Worm (Caenorhabditis elegans) whole organism, L2 larva: Measurements from ENCODE around the gene tbc-6.
A peak's percentile ranks its signal among the peaks of the same experiment; 100 is the strongest.

Experiments
- C34F6.9 ChIP-seq: fragments of 150-350 bp; optimal IDR thresholded peaks from 2 replicates; lab custom pipeline; 2014; ENCODE audit warnings: missing biosample characterization, missing genetic modification characterization
- R02D3.7 ChIP-seq: fragments of 150-350 bp; optimal IDR thresholded peaks from 2 replicates; lab custom pipeline; 2014; ENCODE audit warnings: missing biosample characterization, missing genetic modification characterization
- Y55F3AM.14 ChIP-seq: fragments of 200-800 bp; sonication (Bioruptor generic); optimal IDR thresholded peaks from 2 replicates; lab custom pipeline; 2018; ENCODE audit warnings: mild to moderate bottlenecking, missing genetic modification characterization, missing compliant biosample characterization
- ZK546.5 ChIP-seq: sonication (generic microtip); optimal IDR thresholded peaks from 2 replicates; lab custom pipeline; 2017; ENCODE audit warnings: missing biosample characterization, missing genetic modification characterization
- alr-1 ChIP-seq: fragments of 150-350 bp; optimal IDR thresholded peaks from 2 replicates; lab custom pipeline; 2014; ENCODE audit warnings: missing biosample characterization, missing genetic modification characterization
- aly-2 ChIP-seq: fragments of 150-350 bp; optimal IDR thresholded peaks from 2 replicates; lab custom pipeline; 2014; ENCODE audit warnings: missing biosample characterization, missing genetic modification characterization
- ama-1 ChIP-seq: fragments of 150-350 bp; optimal IDR thresholded peaks from 2 replicates; lab custom pipeline; 2018; ENCODE audit warnings: inconsistent platforms
- ceh-16 ChIP-seq: fragments of 150-350 bp; optimal IDR thresholded peaks from 2 replicates; lab custom pipeline; 2014; ENCODE audit warnings: missing biosample characterization, missing genetic modification characterization
- ceh-82 ChIP-seq: fragments of 150-350 bp; optimal IDR thresholded peaks from 2 replicates; lab custom pipeline; 2014; ENCODE audit warnings: missing biosample characterization, missing genetic modification characterization
- crh-2 ChIP-seq: sonication (generic microtip); optimal IDR thresholded peaks from 2 replicates; lab custom pipeline; 2017; ENCODE audit warnings: missing biosample characterization, missing genetic modification characterization
- dmd-4 ChIP-seq: sonication (generic microtip); optimal IDR thresholded peaks from 2 replicates; lab custom pipeline; 2017; ENCODE audit warnings: missing biosample characterization, missing genetic modification characterization
- egl-27 ChIP-seq: sonication (generic microtip); optimal IDR thresholded peaks from 3 replicates; lab custom pipeline; 2017; ENCODE audit warnings: missing biosample characterization, missing genetic modification reagents, missing genetic modification characterization
- elt-1 ChIP-seq: fragments of 150-350 bp; optimal IDR thresholded peaks from 2 replicates; lab custom pipeline; 2014; ENCODE audit warnings: missing biosample characterization, missing genetic modification characterization
- elt-3 ChIP-seq: sonication (generic microtip); optimal IDR thresholded peaks from 2 replicates; lab custom pipeline; 2017; ENCODE audit warnings: missing biosample characterization, missing genetic modification characterization
- fos-1 ChIP-seq: fragments of 150-350 bp; optimal IDR thresholded peaks from 2 replicates; lab custom pipeline; 2014; ENCODE audit warnings: missing biosample characterization, missing genetic modification characterization
- gmeb-1 ChIP-seq: fragments of 150-350 bp; optimal IDR thresholded peaks from 2 replicates; lab custom pipeline; 2014; ENCODE audit warnings: missing biosample characterization, missing genetic modification characterization
- lin-11 ChIP-seq: fragments of 150-350 bp; sonication (generic microtip); optimal IDR thresholded peaks from 2 replicates; lab custom pipeline; 2014; ENCODE audit warnings: missing biosample characterization, missing genetic modification characterization, inconsistent platforms, mixed read lengths
- lin-39 ChIP-seq: fragments of 150-350 bp; optimal IDR thresholded peaks from 2 replicates; lab custom pipeline; 2014; ENCODE audit warnings: missing biosample characterization, missing genetic modification reagents, missing genetic modification characterization
- lsy-2 ChIP-seq, 2 experiments: fragments of 150-350 bp in 1 of 2; sonication (generic microtip) in 1 of 2; optimal IDR thresholded peaks; 2 replicates each; lab custom pipeline; 2014 to 2017; ENCODE audit warnings: missing biosample characterization in 2 of 2, missing genetic modification characterization in 2 of 2
- mab-5 ChIP-seq: fragments of 150-350 bp; optimal IDR thresholded peaks from 2 replicates; lab custom pipeline; 2014; ENCODE audit warnings: missing biosample characterization, missing genetic modification characterization
- mdl-1 ChIP-seq, 2 experiments: fragments of 150-350 bp in 1 of 2; sonication (generic microtip) in 1 of 2; optimal IDR thresholded peaks; 2 replicates each; lab custom pipeline; 2017; ENCODE audit warnings: missing biosample characterization in 2 of 2, missing genetic modification characterization in 2 of 2
- nhr-10 ChIP-seq: sonication (generic microtip); optimal IDR thresholded peaks from 2 replicates; lab custom pipeline; 2017; ENCODE audit warnings: missing biosample characterization, missing genetic modification characterization
- nhr-12 ChIP-seq: fragments of 150-350 bp; optimal IDR thresholded peaks from 2 replicates; lab custom pipeline; 2014; ENCODE audit warnings: missing biosample characterization, missing genetic modification characterization
- nhr-129 ChIP-seq: fragments of 150-350 bp; optimal IDR thresholded peaks from 2 replicates; lab custom pipeline; 2014; ENCODE audit warnings: missing biosample characterization, missing genetic modification characterization
- nhr-21 ChIP-seq: fragments of 150-350 bp; optimal IDR thresholded peaks from 2 replicates; lab custom pipeline; 2014; ENCODE audit warnings: missing biosample characterization, missing genetic modification characterization
- nhr-23 ChIP-seq: fragments of 150-350 bp; optimal IDR thresholded peaks from 2 replicates; lab custom pipeline; 2014; ENCODE audit warnings: missing biosample characterization, missing genetic modification reagents, missing genetic modification characterization
- nhr-6 ChIP-seq: fragments of 150-350 bp; optimal IDR thresholded peaks from 2 replicates; lab custom pipeline; 2014; ENCODE audit warnings: missing biosample characterization, missing genetic modification characterization
- nhr-77 ChIP-seq: fragments of 150-350 bp; optimal IDR thresholded peaks from 2 replicates; lab custom pipeline; 2014; ENCODE audit warnings: missing biosample characterization, missing genetic modification characterization
- peb-1 ChIP-seq: fragments of 150-350 bp; optimal IDR thresholded peaks from 2 replicates; lab custom pipeline; 2014; ENCODE audit warnings: missing biosample characterization, missing genetic modification characterization
- sem-4 ChIP-seq: fragments of 150-350 bp; optimal IDR thresholded peaks from 2 replicates; lab custom pipeline; 2014; ENCODE audit warnings: missing biosample characterization, missing genetic modification reagents, missing genetic modification characterization
- skn-1 ChIP-seq: sonication (generic microtip); optimal IDR thresholded peaks from 2 replicates; lab custom pipeline; 2017; ENCODE audit warnings: missing biosample characterization, missing genetic modification characterization
- sma-3 ChIP-seq: sonication (generic microtip); optimal IDR thresholded peaks from 2 replicates; lab custom pipeline; 2016; ENCODE audit warnings: missing genetic modification reagents, missing genetic modification characterization, missing compliant biosample characterization
- sma-9 ChIP-seq, 2 experiments: fragments of 150-350 bp in 1 of 2; sonication (generic microtip) in 1 of 2; optimal IDR thresholded peaks; 2 replicates each; lab custom pipeline; 2014 to 2016; ENCODE audit warnings: missing genetic modification characterization in 2 of 2, mild to moderate bottlenecking in 1 of 2, missing biosample characterization in 1 of 2, missing compliant biosample characterization in 1 of 2, missing genetic modification reagents in 1 of 2, moderate library complexity in 1 of 2
- snpc-4 ChIP-seq: fragments of 150-350 bp; optimal IDR thresholded peaks from 2 replicates; lab custom pipeline; 2014; ENCODE audit warnings: missing biosample characterization, missing genetic modification characterization
- unc-39 ChIP-seq: fragments of 150-350 bp; optimal IDR thresholded peaks from 2 replicates; lab custom pipeline; 2014; ENCODE audit warnings: missing biosample characterization, missing genetic modification characterization
- unc-62 ChIP-seq: fragments of 150-350 bp; optimal IDR thresholded peaks from 2 replicates; lab custom pipeline; 2014; ENCODE audit warnings: missing biosample characterization, missing genetic modification reagents, missing genetic modification characterization
- zag-1 ChIP-seq: fragments of 150-350 bp; optimal IDR thresholded peaks from 2 replicates; lab custom pipeline; 2014; ENCODE audit warnings: missing biosample characterization, missing genetic modification characterization
- ztf-1 ChIP-seq: fragments of 200-800 bp; sonication (Bioruptor generic); conservative IDR thresholded peaks from 2 replicates; pipeline ENCODE4 v1.3.6; 2022; ENCODE audit warnings: missing genetic modification characterization, missing compliant biosample characterization
- ztf-11 ChIP-seq: sonication (generic microtip); optimal IDR thresholded peaks from 2 replicates; lab custom pipeline; 2017; ENCODE audit warnings: missing biosample characterization, missing genetic modification characterization
- ztf-4 ChIP-seq: fragments of 150-350 bp; optimal IDR thresholded peaks from 2 replicates; lab custom pipeline; 2014; ENCODE audit warnings: missing biosample characterization, missing genetic modification characterization

tbc-6 gene

DNA sequence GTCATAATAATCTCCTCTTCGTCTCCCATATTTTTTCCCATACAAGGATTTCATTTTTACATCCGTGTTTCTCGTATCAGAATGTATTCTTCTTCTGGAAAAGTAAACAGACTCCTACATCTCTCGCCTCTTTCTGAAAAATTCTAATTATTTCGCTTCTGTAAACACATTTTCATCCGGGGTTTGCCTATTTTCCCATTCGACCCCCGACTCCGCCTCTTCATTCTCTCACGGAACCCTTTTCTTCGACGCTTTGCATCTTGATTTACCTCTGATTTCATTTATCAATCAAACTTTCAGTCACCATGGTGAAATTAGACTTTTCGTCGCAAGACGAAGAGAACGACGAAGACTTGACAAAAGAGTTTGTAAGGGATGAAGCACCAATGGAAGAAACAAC lies 37.3 kb upstream of the tbc-6 start, which contains the start of gene snt-1:
Gene snt-1, plus strand, starts transcription at position 301 of the 400 bp plus-strand sequence.
- TF ChIP-seq nhr-129: no peak
- no peak for TF ChIP-seq unc-62 (GFP tag; lab: Kevin White, UChicago)
- no peak for TF ChIP-seq peb-1 (tag; lab: Kevin White, UChicago)
- TF ChIP-seq elt-3 (tag; lab: Kevin White, UChicago): no peak
- TF ChIP-seq lin-11 (tag; lab: Kevin White, UChicago): no peak

DNA sequence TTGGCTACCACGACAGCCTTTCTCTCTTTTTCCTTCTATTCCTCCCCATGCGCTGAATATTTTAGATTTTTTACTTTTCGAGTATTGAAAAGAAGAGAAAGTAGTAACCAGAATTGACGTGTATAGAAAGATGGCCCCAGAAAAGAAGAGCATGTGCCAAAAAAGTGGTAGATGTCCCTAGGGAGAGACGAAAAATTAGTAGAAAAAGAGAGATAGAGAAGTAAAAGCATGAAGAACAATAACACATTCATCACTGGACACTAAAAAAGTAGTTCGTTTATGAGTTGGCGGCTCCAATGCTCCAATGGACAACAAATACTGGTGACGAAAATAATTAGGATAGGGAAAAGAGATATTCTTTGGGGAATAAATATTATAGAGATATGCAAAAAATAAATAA lies 35.4 kb upstream of the tbc-6 start:
- TF ChIP-seq aly-2 (tag; lab: Kevin White, UChicago) (no peak), nhr-129 (no peak), mdl-1 (tag; optimal IDR thresholded peaks at IDR 0.05; lab: Kevin White, UChicago) (peak in 1 of 2 experiments; percentile 47), crh-2 (peak; percentile 17), nhr-10 (tag; lab: Kevin White, UChicago) (no peak), lsy-2 (tag; optimal IDR thresholded peaks at IDR 0.05; lab: Kevin White, UChicago) (peak in 1 of 2 experiments; percentile 17), mab-5 (tag; lab: Kevin White, UChicago) (peak; percentile 21), dmd-4 (tag; lab: Kevin White, UChicago) (no peak), zag-1 (tag; lab: Kevin White, UChicago) (peak; percentile 35), snpc-4 (tag; lab: Kevin White, UChicago) (no peak), lin-39 (peak; percentile 57), sma-9 (GFP tag; optimal IDR thresholded peaks at IDR 0.05; lab: Kevin White, UChicago) (peak; percentile 12), sma-9 (tag; optimal IDR thresholded peaks at IDR 0.05; lab: Kevin White, UChicago) (no peak), C34F6.9 (tag; lab: Kevin White, UChicago) (peak; percentile 20), Y55F3AM.14 (GFP tag; lab: Kevin White, UChicago) (peak; percentile 1)

DNA sequence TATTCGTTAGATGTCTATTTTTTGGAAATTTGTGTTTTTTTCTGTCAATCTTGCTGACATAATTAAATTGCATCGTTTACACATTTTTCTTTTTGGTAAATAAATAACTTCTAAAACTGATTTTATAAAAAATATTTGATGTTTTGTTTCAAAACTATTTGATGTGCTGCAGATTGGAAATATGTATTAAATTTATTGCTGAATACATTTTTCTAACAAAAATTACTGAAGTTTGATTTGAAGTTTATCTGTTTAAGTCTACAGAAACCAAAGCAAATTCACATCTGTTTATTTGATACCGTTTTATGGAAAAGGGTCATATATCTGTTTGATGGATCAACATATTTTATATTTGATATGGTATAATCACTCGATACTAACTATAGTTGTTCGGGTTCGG lies 31.6 kb upstream of the tbc-6 start:
- TF ChIP-seq nhr-129: no peak
- no peak for TF ChIP-seq nhr-77 (tag; lab: Kevin White, UChicago)
- no peak for TF ChIP-seq elt-3 (tag; lab: Kevin White, UChicago)
- no peak for TF ChIP-seq ceh-82 (tag; lab: Kevin White, UChicago)
- no peak for TF ChIP-seq unc-39 (tag; lab: Kevin White, UChicago)
- no peak for TF ChIP-seq skn-1 (tag; lab: Kevin White, UChicago)
- no peak for TF ChIP-seq gmeb-1 (tag; lab: Kevin White, UChicago)
- TF ChIP-seq nhr-12 (tag; lab: Kevin White, UChicago): no peak
- no peak for TF ChIP-seq C34F6.9 (tag; lab: Kevin White, UChicago)
- no peak for TF ChIP-seq ztf-4 (tag; lab: Kevin White, UChicago)
- no peak for TF ChIP-seq zag-1 (tag; lab: Kevin White, UChicago)
- TF ChIP-seq ztf-11 (tag; lab: Kevin White, UChicago): no peak
- TF ChIP-seq dmd-4 (tag; lab: Kevin White, UChicago): no peak
- TF ChIP-seq sma-9 (GFP tag; optimal IDR thresholded peaks at IDR 0.05; lab: Kevin White, UChicago): no peak
- no peak for TF ChIP-seq sma-9 (tag; optimal IDR thresholded peaks at IDR 0.05; lab: Kevin White, UChicago)
- TF ChIP-seq mdl-1 (tag; optimal IDR thresholded peaks at IDR 0.05; lab: Kevin White, UChicago): no peak
- no peak for TF ChIP-seq ztf-1
- no peak for TF ChIP-seq sem-4
- TF ChIP-seq crh-2: no peak
- TF ChIP-seq nhr-21 (tag; lab: Kevin White, UChicago): no peak
- TF ChIP-seq peb-1 (tag; lab: Kevin White, UChicago): no peak

DNA sequence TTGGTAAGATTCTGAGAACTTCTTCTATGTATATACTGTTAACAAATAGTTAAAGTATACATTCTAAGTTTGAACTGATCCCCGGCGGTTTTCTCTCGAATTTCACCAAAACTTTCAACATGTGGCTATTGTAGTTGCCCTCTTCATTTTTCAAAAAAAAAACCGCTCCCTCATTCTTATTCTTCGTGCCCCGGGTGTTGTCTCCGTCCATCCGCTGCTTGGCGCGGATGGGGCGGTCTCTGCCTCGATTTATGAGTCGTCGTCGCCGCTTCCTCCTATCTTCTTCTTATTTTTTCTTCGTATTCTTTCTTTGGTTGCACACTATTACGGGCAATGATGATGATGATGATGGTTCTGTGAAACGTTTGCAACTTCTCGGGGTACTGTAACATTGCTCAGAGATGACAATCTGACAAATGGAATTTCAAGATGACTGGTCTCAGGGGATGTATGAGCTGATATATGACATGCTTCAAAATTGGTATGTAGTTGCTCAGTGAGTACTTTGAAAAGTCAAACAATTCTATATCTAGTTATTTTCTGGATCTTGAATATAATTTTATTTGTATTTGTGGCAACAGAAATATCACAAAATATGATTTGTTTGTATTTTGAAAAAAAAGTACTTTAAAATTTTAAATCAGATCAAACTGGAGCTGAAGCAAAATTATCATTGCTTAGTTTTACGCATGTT lies 27.5 kb upstream of the tbc-6 start:
- TF ChIP-seq sma-9 (GFP tag; optimal IDR thresholded peaks at IDR 0.05; lab: Kevin White, UChicago) (peak; percentile 2), sma-9 (tag; optimal IDR thresholded peaks at IDR 0.05; lab: Kevin White, UChicago) (no peak), lin-11 (tag; lab: Kevin White, UChicago) (no peak), sma-3 (GFP tag; lab: Kevin White, UChicago) (no peak), mab-5 (tag; lab: Kevin White, UChicago) (peak; percentile 19), lsy-2 (tag; optimal IDR thresholded peaks at IDR 0.05; lab: Kevin White, UChicago) (peak in 1 of 2 experiments; percentile 20)

DNA sequence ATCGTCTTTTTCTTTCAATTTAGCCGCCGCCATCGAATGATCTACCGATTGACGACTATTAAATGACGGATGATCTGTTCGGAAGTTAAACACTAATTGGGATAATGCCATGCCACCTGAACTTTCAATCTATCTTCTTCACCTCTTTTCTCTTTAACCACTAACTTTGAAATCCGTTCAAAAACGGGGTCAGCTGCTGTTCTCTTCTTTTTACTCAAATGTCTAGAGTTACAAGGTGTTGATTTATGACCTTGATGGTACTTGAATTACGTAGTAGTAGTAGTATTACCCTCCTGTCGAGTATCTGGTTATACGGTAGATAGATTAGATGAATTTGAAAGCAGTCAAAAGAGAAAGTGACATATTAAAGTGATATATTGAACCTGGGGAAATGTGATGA lies 26.8 kb upstream of the tbc-6 start:
- TF ChIP-seq nhr-6 (tag; lab: Kevin White, UChicago) (peak; percentile 39), nhr-129 (no peak), skn-1 (tag; lab: Kevin White, UChicago) (no peak), fos-1 (peak; percentile 30), nhr-23 (tag; lab: Kevin White, UChicago) (no peak), gmeb-1 (tag; lab: Kevin White, UChicago) (no peak), C34F6.9 (tag; lab: Kevin White, UChicago) (no peak), sem-4 (peak; percentile 90), ceh-82 (tag; lab: Kevin White, UChicago) (no peak), lsy-2 (tag; optimal IDR thresholded peaks at IDR 0.05; lab: Kevin White, UChicago) (peak in 1 of 2 experiments; percentile 56), crh-2 (peak; percentile 37), peb-1 (tag; lab: Kevin White, UChicago) (no peak), elt-1 (tag; lab: Kevin White, UChicago) (no peak), R02D3.7 (no peak), ZK546.5 (tag; lab: Kevin White, UChicago) (no peak), egl-27 (tag; lab: Kevin White, UChicago) (peak; percentile 62), zag-1 (tag; lab: Kevin White, UChicago) (no peak), ceh-16 (tag; lab: Kevin White, UChicago) (peak; percentile 100), mab-5 (tag; lab: Kevin White, UChicago) (peak; percentile 21), ama-1 (lab: Kevin White, UChicago) (no peak), nhr-12 (tag; lab: Kevin White, UChicago) (no peak), Y55F3AM.14 (GFP tag; lab: Kevin White, UChicago) (no peak), dmd-4 (tag; lab: Kevin White, UChicago) (no peak), aly-2 (tag; lab: Kevin White, UChicago) (no peak), alr-1 (tag; lab: Kevin White, UChicago) (no peak)
